Worm (Caenorhabditis elegans) whole organism, young adult: ENCODE results near the gene best-22.

Experiments used
- C06A6.2 ChIP-seq: fragments of 200-800 bp; sonication (Bioruptor generic); conservative IDR thresholded peaks from 2 replicates; pipeline ENCODE4 v1.3.6; 2022; ENCODE audit warnings: missing genetic modification characterization, missing compliant biosample characterization
- K11D2.4 ChIP-seq: fragments of 200-800 bp; sonication (Bioruptor generic); IDR thresholded peaks from 2 replicates; pipeline ENCODE4 v1.3.6; 2022; ENCODE audit warnings: missing genetic modification reagents, missing genetic modification characterization, missing compliant biosample characterization
- T07F8.4 ChIP-seq: sonication (generic microtip); optimal IDR thresholded peaks from 2 replicates; lab custom pipeline; 2016; ENCODE audit warnings: mild to moderate bottlenecking, missing genetic modification characterization, moderate library complexity, missing compliant biosample characterization
- Y79H2A.3 ChIP-seq: fragments of 200-800 bp; sonication (Bioruptor generic); conservative IDR thresholded peaks from 2 replicates; pipeline ENCODE4 v1.3.6; 2022; ENCODE audit warnings: missing genetic modification reagents, missing genetic modification characterization, missing compliant biosample characterization
- ccch-3 ChIP-seq: fragments of 200-800 bp; sonication (Bioruptor generic); optimal IDR thresholded peaks from 2 replicates; lab custom pipeline; 2018; ENCODE audit warnings: mild to moderate bottlenecking, missing genetic modification characterization, missing compliant biosample characterization
- hlh-26 ChIP-seq: fragments of 200-800 bp; sonication (Bioruptor generic); conservative IDR thresholded peaks from 2 replicates; pipeline ENCODE4 v1.3.6; 2022; ENCODE audit warnings: missing genetic modification reagents, missing genetic modification characterization, missing compliant biosample characterization
- hsf-1 ChIP-seq: fragments of 200-800 bp; sonication (Bioruptor generic); IDR thresholded peaks from 2 replicates; pipeline ENCODE4 v1.3.6; 2022; ENCODE audit warnings: missing genetic modification reagents, missing genetic modification characterization, missing compliant biosample characterization
- pha-4 ChIP-seq: fragments of 150-350 bp; sonication (generic microtip); optimal IDR thresholded peaks from 2 replicates; lab custom pipeline; 2014; ENCODE audit warnings: missing biosample characterization, missing genetic modification reagents, missing genetic modification characterization
- rpc-1 ChIP-seq, 2 experiments: fragments of 150-350 bp in 1 of 2; sonication (generic microtip) in 1 of 2; optimal IDR thresholded peaks; 2 replicates each; lab custom pipeline; 2014 to 2018; ENCODE audit warnings: missing biosample characterization in 1 of 2, missing genetic modification characterization in 1 of 2, missing genetic modification reagents in 1 of 2, missing genotype in 1 of 2
- somi-1 ChIP-seq: fragments of 200-800 bp; sonication (Bioruptor generic); optimal IDR thresholded peaks from 2 replicates; lab custom pipeline; 2018; ENCODE audit warnings: mild to moderate bottlenecking, missing genetic modification characterization, missing compliant biosample characterization
- unc-62 ChIP-seq: fragments of 150-350 bp; optimal IDR thresholded peaks from 2 replicates; lab custom pipeline; 2014; ENCODE audit warnings: missing biosample characterization, missing genetic modification reagents, missing genetic modification characterization

ce11 chrIV:12385061-12385460 is 35.3 kb downstream of the best-22 start, which contains the start of gene F28D1.6:
- TF ChIP-seq hlh-26 (GFP tag; lab: Robert Waterston, UW) (no peak), pha-4 (no peak), C06A6.2 (no peak), hsf-1 (GFP tag; lab: Robert Waterston, UW) (no peak), ccch-3 (GFP tag; lab: Kevin White, UChicago) (no peak), somi-1 (GFP tag; lab: Kevin White, UChicago) (no peak), T07F8.4 (tag; lab: Kevin White, UChicago) (no peak), Y79H2A.3 (GFP tag; lab: Robert Waterston, UW) (no peak), unc-62 (GFP tag; lab: Kevin White, UChicago) (no peak), K11D2.4 (GFP tag; lab: Robert Waterston, UW) (no peak), rpc-1 (optimal IDR thresholded peaks at IDR 0.05; lab: Kevin White, UChicago) (no peak), rpc-1 (tag; optimal IDR thresholded peaks at IDR 0.05; lab: Kevin White, UChicago) (no peak)
